Worm (Caenorhabditis elegans): ENCODE data around the gene cyb-2.1.

The cyb-2.1 gene

DNA sequence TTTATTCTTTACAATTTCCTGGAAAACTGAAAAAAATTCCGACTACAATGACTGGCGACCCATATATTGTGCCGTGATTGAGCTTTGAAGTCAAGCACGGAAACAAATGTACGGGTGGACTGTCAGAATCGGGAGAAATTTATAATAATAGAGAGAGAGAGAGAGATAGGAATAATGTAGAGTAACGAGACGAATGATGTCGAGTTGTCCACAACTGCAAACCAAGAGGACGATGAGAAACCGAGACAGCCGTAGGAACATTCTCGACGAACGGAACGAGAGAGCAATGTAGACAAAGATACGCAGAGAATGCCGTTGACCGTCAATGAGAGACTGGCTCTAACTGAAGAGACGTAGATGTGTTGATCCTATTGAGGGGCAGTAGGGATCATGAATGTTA, 41.8 kb downstream of the cyb-2.1 start:
- TF ChIP-seq unc-130 (GFP tag; optimal IDR thresholded peaks at IDR 0.05) (no peak), nhr-28 (tag; optimal IDR thresholded peaks at IDR 0.05) (peak; percentile 89), ztf-11 (tag; optimal IDR thresholded peaks at IDR 0.05) (no peak), egl-43 (GFP tag; IDR thresholded peaks at IDR 0.05) (no peak), ztf-7 (tag; optimal IDR thresholded peaks at IDR 0.05) (peak; percentile 32), ces-1 (GFP tag; optimal IDR thresholded peaks at IDR 0.05) (no peak), duxl-1 (tag; optimal IDR thresholded peaks at IDR 0.05; ENCODE audit: poor library complexity) (peak; percentile 20), nhr-25 (tag; optimal IDR thresholded peaks at IDR 0.05; ENCODE audit: borderline replicate concordance, insufficient read depth) (peak; percentile 75), skn-1 (tag; optimal IDR thresholded peaks at IDR 0.05) (no peak), rbr-2 (tag; optimal IDR thresholded peaks at IDR 0.05) (peak; percentile 82), hlh-30 (tag; optimal IDR thresholded peaks at IDR 0.05; ENCODE audit: insufficient read depth) (peak; percentile 71), pha-4 (GFP tag; IDR thresholded peaks at IDR 0.05) (peak; percentile 46; the same call in 1 of the 2 replicates), pha-4 (tag; optimal IDR thresholded peaks at IDR 0.05) (peak; percentile 72), T20F7.1 (GFP tag; optimal IDR thresholded peaks at IDR 0.05) (peak; percentile 71), lin-38 (GFP tag; IDR thresholded peaks at IDR 0.05) (peak; percentile 52), zip-11 (GFP tag; IDR thresholded peaks at IDR 0.05) (no peak), dve-1 (tag; optimal IDR thresholded peaks at IDR 0.05; ENCODE audit: insufficient read depth) (peak; percentile 97), snpc-4 (tag; optimal IDR thresholded peaks at IDR 0.05) (no peak), nhr-111 (GFP tag; optimal IDR thresholded peaks at IDR 0.05) (no peak), jun-1 (tag; optimal IDR thresholded peaks at IDR 0.05) (peak; percentile 23), ceh-20 (GFP tag; IDR thresholded peaks at IDR 0.05) (no peak), sdz-12 (GFP tag; optimal IDR thresholded peaks at IDR 0.05) (no peak), nhr-48 (tag; optimal IDR thresholded peaks at IDR 0.05) (peak; percentile 72), mep-1 (tag; optimal IDR thresholded peaks at IDR 0.05) (peak; percentile 92), zag-1 (tag; optimal IDR thresholded peaks at IDR 0.05) (peak; percentile 52), nhr-102 (tag; optimal IDR thresholded peaks at IDR 0.05) (peak; percentile 55), mdl-1 (tag; optimal IDR thresholded peaks at IDR 0.05) (peak in 1 of 2 experiments; percentile 74), ZK546.5 (tag; optimal IDR thresholded peaks at IDR 0.05) (peak in 1 of 2 experiments; percentile 34), dpl-1 (GFP tag; optimal IDR thresholded peaks at IDR 0.05) (peak; percentile 56), F37D6.2 (tag; optimal IDR thresholded peaks at IDR 0.05) (peak; percentile 46), egl-27 (tag; optimal IDR thresholded peaks at IDR 0.05) (no peak), nhr-42 (GFP tag; IDR thresholded peaks at IDR 0.05) (no peak; the same call in 1 of the 2 replicates), nhr-11 (tag; optimal IDR thresholded peaks at IDR 0.05) (peak; percentile 91), ctbp-1 (GFP tag; IDR thresholded peaks at IDR 0.05) (no peak), zfp-2 (tag; optimal IDR thresholded peaks at IDR 0.05) (no peak), spr-3 (GFP tag; optimal IDR thresholded peaks at IDR 0.05) (no peak), mxl-2 (GFP tag; conservative IDR thresholded peaks at IDR 0.05) (no peak), lin-13 (GFP tag; optimal IDR thresholded peaks at IDR 0.05) (peak; percentile 69), spr-1 (tag; optimal IDR thresholded peaks at IDR 0.05) (peak; percentile 69), dmd-6 (GFP tag; IDR thresholded peaks at IDR 0.05) (peak; percentile 88), F26F4.8 (GFP tag; conservative IDR thresholded peaks at IDR 0.05) (no peak), aly-2 (tag; optimal IDR thresholded peaks at IDR 0.05) (no peak), Y48G9A.11 (GFP tag; IDR thresholded peaks at IDR 0.05) (no peak), cey-2 (tag; optimal IDR thresholded peaks at IDR 0.05; ENCODE audit: borderline replicate concordance, insufficient read depth) (no peak), nhr-10 (tag; optimal IDR thresholded peaks at IDR 0.05) (no peak), mes-2 (tag; optimal IDR thresholded peaks at IDR 0.05; ENCODE audit: poor library complexity, severe bottlenecking) (peak; percentile 76), T26A8.4 (GFP tag; IDR thresholded peaks at IDR 0.05) (peak; percentile 74), Y5F2A.4 (GFP tag; optimal IDR thresholded peaks at IDR 0.05) (no peak), nhr-41 (GFP tag; IDR thresholded peaks at IDR 0.05) (no peak), ceh-44 (GFP tag; IDR thresholded peaks at IDR 0.05) (no peak)
